Worm (Caenorhabditis elegans) whole organism, L3 larva: Measurements from ENCODE around the gene Y71H2AR.2.

Experiments
- ama-1 ChIP-seq: fragments of 150-350 bp; optimal IDR thresholded peaks from 2 replicates; lab custom pipeline; 2018
- ceh-82 ChIP-seq: fragments of 150-350 bp; optimal IDR thresholded peaks from 2 replicates; lab custom pipeline; 2014; ENCODE audit warnings: missing biosample characterization, missing genetic modification characterization
- elt-3 ChIP-seq, 3 experiments: fragments of 150-350 bp in 1 of 3; sonication (generic microtip) in 2 of 3; optimal IDR thresholded peaks; 2 replicates in 2 of 3; 4 replicates in 1 of 3; lab custom pipeline; 2014 to 2017; ENCODE audit warnings: missing biosample characterization in 3 of 3, missing genetic modification characterization in 3 of 3
- fos-1 ChIP-seq: fragments of 150-350 bp; optimal IDR thresholded peaks from 2 replicates; lab custom pipeline; 2014; ENCODE audit warnings: missing biosample characterization, missing genetic modification characterization
- mdl-1 ChIP-seq: fragments of 150-350 bp; optimal IDR thresholded peaks from 2 replicates; lab custom pipeline; 2014; ENCODE audit warnings: missing biosample characterization, missing genetic modification characterization
- nhr-11 ChIP-seq: fragments of 150-350 bp; optimal IDR thresholded peaks from 2 replicates; lab custom pipeline; 2014; ENCODE audit warnings: missing biosample characterization, missing genetic modification characterization
- nhr-237 ChIP-seq: fragments of 150-350 bp; optimal IDR thresholded peaks from 2 replicates; lab custom pipeline; 2014; ENCODE audit warnings: missing biosample characterization, missing genetic modification characterization
- nhr-25 ChIP-seq: sonication (generic microtip); optimal IDR thresholded peaks from 2 replicates; lab custom pipeline; 2017; ENCODE audit warnings: missing biosample characterization, missing genetic modification characterization
- nhr-77 ChIP-seq: fragments of 150-350 bp; optimal IDR thresholded peaks from 2 replicates; lab custom pipeline; 2014; ENCODE audit warnings: missing biosample characterization, missing genetic modification characterization
- pqm-1 ChIP-seq: fragments of 150-350 bp; optimal IDR thresholded peaks from 2 replicates; lab custom pipeline; 2017; ENCODE audit warnings: missing biosample characterization, missing genetic modification characterization, inconsistent platforms
- unc-39 ChIP-seq: sonication (generic microtip); optimal IDR thresholded peaks from 4 replicates; lab custom pipeline; 2017; ENCODE audit warnings: missing biosample characterization, missing genetic modification characterization
- unc-62 ChIP-seq: fragments of 150-350 bp; sonication (generic microtip); optimal IDR thresholded peaks from 4 replicates; lab custom pipeline; 2014; ENCODE audit warnings: missing biosample characterization, missing genetic modification reagents, missing genetic modification characterization
- zag-1 ChIP-seq: fragments of 150-350 bp; optimal IDR thresholded peaks from 2 replicates; lab custom pipeline; 2014; ENCODE audit warnings: missing biosample characterization, missing genetic modification characterization

- no peak for TF ChIP-seq unc-62 (GFP tag; lab: Kevin White, UChicago)
- no peak for TF ChIP-seq nhr-11 (tag; lab: Kevin White, UChicago)
- no peak for TF ChIP-seq nhr-77
- no peak for TF ChIP-seq zag-1 (tag; lab: Kevin White, UChicago)
- no peak for TF ChIP-seq unc-39
- no peak for TF ChIP-seq pqm-1 (tag; lab: Kevin White, UChicago)
- TF ChIP-seq elt-3 (tag; optimal IDR thresholded peaks at IDR 0.05; lab: Kevin White, UChicago): no peak
- no peak for TF ChIP-seq ceh-82 (tag; lab: Kevin White, UChicago)
- no peak for TF ChIP-seq nhr-237 (tag; lab: Kevin White, UChicago)
- TF ChIP-seq mdl-1 (tag; lab: Kevin White, UChicago): no peak
- TF ChIP-seq ama-1: no peak
- TF ChIP-seq nhr-25 (tag; lab: Kevin White, UChicago): no peak
- TF ChIP-seq fos-1 (tag; lab: Kevin White, UChicago): no peak
Measured at ce11 chrIII:2795442-2796023, 45.2 kb downstream of the Y71H2AR.2 start.
